Worm (Caenorhabditis elegans): ENCODE data around the gene Y77E11A.16.

DNA sequence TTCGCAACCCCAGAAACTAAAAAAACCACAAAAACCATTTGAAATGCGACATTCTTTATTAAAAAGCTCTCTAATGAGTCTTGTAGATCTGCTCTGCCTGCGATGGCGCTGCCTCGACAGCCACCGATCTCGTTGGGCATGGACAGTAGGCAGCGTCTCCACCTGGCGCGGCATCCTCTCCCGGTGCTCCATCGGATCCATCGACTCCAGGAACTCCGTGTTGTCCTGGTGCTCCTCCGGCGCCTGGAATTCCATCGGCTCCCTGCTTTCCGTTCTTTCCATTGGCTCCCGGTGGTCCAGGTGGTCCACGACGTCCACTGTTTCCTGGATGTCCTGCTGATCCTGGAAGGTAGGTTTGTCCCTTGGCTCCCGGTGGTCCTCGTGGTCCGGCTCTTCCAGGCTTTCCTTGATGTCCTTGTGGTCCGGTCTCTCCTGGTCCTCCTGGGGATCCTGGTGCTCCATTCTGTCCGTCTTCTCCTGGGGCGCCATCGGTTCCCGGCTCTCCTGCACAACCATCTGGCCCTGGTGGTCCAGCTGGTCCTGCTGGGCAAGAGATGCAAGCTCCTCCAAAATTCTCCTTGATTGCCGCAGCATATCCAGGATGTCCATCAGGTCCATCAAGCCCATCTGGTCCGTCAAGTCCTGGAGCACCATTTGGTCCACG is 25.3 kb upstream of the Y77E11A.16 start:
- no peak for TF ChIP-seq klf-2 (GFP tag; conservative IDR thresholded peaks at IDR 0.05)
- TF ChIP-seq cog-1 (tag; optimal IDR thresholded peaks at IDR 0.05): no peak
- TF ChIP-seq tab-1 (GFP tag; IDR thresholded peaks at IDR 0.05): no peak
- TF ChIP-seq ztf-23 (GFP tag; IDR thresholded peaks at IDR 0.05): no peak
- no peak for TF ChIP-seq ztf-29 (GFP tag; IDR thresholded peaks at IDR 0.05)
- no peak for TF ChIP-seq flt-1 (GFP tag; IDR thresholded peaks at IDR 0.05)

All from whole organism, midembryonic.